Worm (Caenorhabditis elegans) whole organism, midembryonic: Measurements from ENCODE around the gene Y59A8B.19.
"Not testable (repeated sequence)": the region's sequence is repeated elsewhere in the genome, so short reads cannot be mapped to it uniquely, and the experiment has no call there.

Source experiments
- T22C8.4 ChIP-seq: fragments of 200-800 bp; sonication (Bioruptor generic); IDR thresholded peaks from 2 replicates; pipeline ENCODE4 v1.3.6; 2022; ENCODE audit warnings: missing genetic modification characterization, missing compliant biosample characterization
- cog-1 ChIP-seq: sonication (generic microtip); optimal IDR thresholded peaks from 2 replicates; lab custom pipeline; 2016; ENCODE audit warnings: missing genetic modification characterization, missing compliant biosample characterization
- flt-1 ChIP-seq: fragments of 200-800 bp; sonication (Bioruptor generic); IDR thresholded peaks from 2 replicates; pipeline ENCODE4 v1.3.6; 2022; ENCODE audit warnings: missing genetic modification characterization, missing compliant biosample characterization
- klf-2 ChIP-seq: fragments of 200-800 bp; sonication (Bioruptor generic); conservative IDR thresholded peaks from 2 replicates; pipeline ENCODE4 v1.3.6; 2022; ENCODE audit warnings: missing genetic modification reagents, missing genetic modification characterization, missing compliant biosample characterization
- med-1 ChIP-seq: sonication (generic microtip); optimal IDR thresholded peaks from 2 replicates; lab custom pipeline; 2017; ENCODE audit warnings: missing genetic modification characterization, mild to moderate bottlenecking, missing compliant biosample characterization, antibody characterized with exemption, missing genetic modification reagents; ENCODE audit not compliant: insufficient read depth
- tab-1 ChIP-seq: fragments of 200-800 bp; sonication (Bioruptor generic); IDR thresholded peaks from 2 replicates; pipeline ENCODE4 v1.3.6; 2022; ENCODE audit warnings: missing genetic modification characterization, missing compliant biosample characterization
- ztf-29 ChIP-seq: fragments of 200-800 bp; sonication (Bioruptor generic); IDR thresholded peaks from 2 replicates; pipeline ENCODE4 v1.3.6; 2022; ENCODE audit warnings: missing genetic modification reagents, missing genetic modification characterization, missing compliant biosample characterization

ce11 chrV:18055297-18056019 lies 48.4 kb downstream of the Y59A8B.19 start, which contains the start of the genes Y59A8B.25 and ebp-3:
- TF ChIP-seq cog-1; flt-1 (GFP tag; lab: Robert Waterston, UW); klf-2 (GFP tag; lab: Robert Waterston, UW); ztf-29 (GFP tag; lab: Robert Waterston, UW); T22C8.4 (GFP tag; lab: Robert Waterston, UW); tab-1; med-1 (GFP tag; lab: Kevin White, UChicago): not testable (repeated sequence)
